Worm (Caenorhabditis elegans): ENCODE measurements around the gene mam-5.

DNA sequence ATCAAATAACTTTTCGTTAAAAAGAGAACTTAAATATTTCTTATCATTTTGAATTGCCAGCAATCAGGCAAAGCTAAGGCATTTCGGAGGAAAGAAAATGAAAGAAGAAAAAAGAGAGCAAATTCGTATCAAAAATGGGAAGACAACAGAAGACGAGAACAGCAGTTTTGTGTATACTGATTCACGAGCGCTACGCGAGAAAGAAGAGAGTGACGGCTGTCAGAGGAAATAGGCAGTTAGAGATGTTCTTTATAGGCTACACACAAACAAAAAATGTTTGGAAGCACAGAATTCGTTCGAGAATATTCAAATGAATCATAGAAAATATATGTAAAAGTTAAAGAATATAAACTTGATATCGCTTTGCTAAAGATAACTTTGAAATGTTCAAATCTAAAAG lies 32.3 kb downstream of the mam-5 start:
- TF ChIP-seq lsy-27 (tag; optimal IDR thresholded peaks at IDR 0.05; ENCODE audit: borderline replicate concordance, insufficient read depth) (no peak), ccch-3 (GFP tag; optimal IDR thresholded peaks at IDR 0.05) (no peak), zfh-2 (GFP tag; conservative IDR thresholded peaks at IDR 0.05) (no peak), ets-4 (GFP tag; optimal IDR thresholded peaks at IDR 0.05) (no peak), hmg-20 (GFP tag; IDR thresholded peaks at IDR 0.05) (no peak), nfya-1 (tag; optimal IDR thresholded peaks at IDR 0.05; ENCODE audit: borderline replicate concordance, insufficient read depth) (no peak), him-1 (tag; optimal IDR thresholded peaks at IDR 0.05) (no peak), tlf-1 (GFP tag; optimal IDR thresholded peaks at IDR 0.05) (no peak), egrh-3 (GFP tag; IDR thresholded peaks at IDR 0.05) (no peak), ama-1 (optimal IDR thresholded peaks at IDR 0.05) (peak; percentile 14), ama-1 (GFP tag; optimal IDR thresholded peaks at IDR 0.05) (no peak), pha-4 (tag; optimal IDR thresholded peaks at IDR 0.05) (no peak), somi-1 (GFP tag; optimal IDR thresholded peaks at IDR 0.05) (no peak), unc-62 (GFP tag; optimal IDR thresholded peaks at IDR 0.05) (no peak)
